Worm (Caenorhabditis elegans) whole organism, L2 larva: ENCODE results near the gene F56C9.10.
A peak's percentile ranks its signal among the peaks of the same experiment; 100 is the strongest.

Source experiments
- C34F6.9 ChIP-seq: fragments of 150-350 bp; optimal IDR thresholded peaks from 2 replicates; lab custom pipeline; 2014; ENCODE audit warnings: missing biosample characterization, missing genetic modification characterization
- R02D3.7 ChIP-seq: fragments of 150-350 bp; optimal IDR thresholded peaks from 2 replicates; lab custom pipeline; 2014; ENCODE audit warnings: missing biosample characterization, missing genetic modification characterization
- Y55F3AM.14 ChIP-seq: fragments of 200-800 bp; sonication (Bioruptor generic); optimal IDR thresholded peaks from 2 replicates; lab custom pipeline; 2018; ENCODE audit warnings: mild to moderate bottlenecking, missing genetic modification characterization, missing compliant biosample characterization
- ZK546.5 ChIP-seq: sonication (generic microtip); optimal IDR thresholded peaks from 2 replicates; lab custom pipeline; 2017; ENCODE audit warnings: missing biosample characterization, missing genetic modification characterization
- aly-2 ChIP-seq: fragments of 150-350 bp; optimal IDR thresholded peaks from 2 replicates; lab custom pipeline; 2014; ENCODE audit warnings: missing biosample characterization, missing genetic modification characterization
- ama-1 ChIP-seq: fragments of 150-350 bp; optimal IDR thresholded peaks from 2 replicates; lab custom pipeline; 2018; ENCODE audit warnings: inconsistent platforms
- blmp-1 ChIP-seq: sonication (generic microtip); optimal IDR thresholded peaks from 2 replicates; lab custom pipeline; 2017; ENCODE audit warnings: missing genetic modification characterization, mild to moderate bottlenecking, missing compliant biosample characterization, antibody characterized with exemption, moderate library complexity; ENCODE audit not compliant: insufficient read depth
- ceh-16 ChIP-seq: fragments of 150-350 bp; optimal IDR thresholded peaks from 2 replicates; lab custom pipeline; 2014; ENCODE audit warnings: missing biosample characterization, missing genetic modification characterization
- crh-2 ChIP-seq: sonication (generic microtip); optimal IDR thresholded peaks from 2 replicates; lab custom pipeline; 2017; ENCODE audit warnings: missing biosample characterization, missing genetic modification characterization
- dmd-4 ChIP-seq: sonication (generic microtip); optimal IDR thresholded peaks from 2 replicates; lab custom pipeline; 2017; ENCODE audit warnings: missing biosample characterization, missing genetic modification characterization
- egl-27 ChIP-seq: sonication (generic microtip); optimal IDR thresholded peaks from 3 replicates; lab custom pipeline; 2017; ENCODE audit warnings: missing biosample characterization, missing genetic modification reagents, missing genetic modification characterization
- elt-1 ChIP-seq: fragments of 150-350 bp; optimal IDR thresholded peaks from 2 replicates; lab custom pipeline; 2014; ENCODE audit warnings: missing biosample characterization, missing genetic modification characterization
- elt-3 ChIP-seq: sonication (generic microtip); optimal IDR thresholded peaks from 2 replicates; lab custom pipeline; 2017; ENCODE audit warnings: missing biosample characterization, missing genetic modification characterization
- gmeb-1 ChIP-seq: fragments of 150-350 bp; optimal IDR thresholded peaks from 2 replicates; lab custom pipeline; 2014; ENCODE audit warnings: missing biosample characterization, missing genetic modification characterization
- lin-11 ChIP-seq: fragments of 150-350 bp; sonication (generic microtip); optimal IDR thresholded peaks from 2 replicates; lab custom pipeline; 2014; ENCODE audit warnings: missing biosample characterization, missing genetic modification characterization, inconsistent platforms, mixed read lengths
- lin-13 ChIP-seq: fragments of 150-350 bp; optimal IDR thresholded peaks from 2 replicates; lab custom pipeline; 2014; ENCODE audit warnings: missing biosample characterization, missing genetic modification reagents, missing genetic modification characterization
- lin-39 ChIP-seq: fragments of 150-350 bp; optimal IDR thresholded peaks from 2 replicates; lab custom pipeline; 2014; ENCODE audit warnings: missing biosample characterization, missing genetic modification reagents, missing genetic modification characterization
- lsy-2 ChIP-seq, 2 experiments: fragments of 150-350 bp in 1 of 2; sonication (generic microtip) in 1 of 2; optimal IDR thresholded peaks; 2 replicates each; lab custom pipeline; 2014 to 2017; ENCODE audit warnings: missing biosample characterization in 2 of 2, missing genetic modification characterization in 2 of 2
- mab-5 ChIP-seq: fragments of 150-350 bp; optimal IDR thresholded peaks from 2 replicates; lab custom pipeline; 2014; ENCODE audit warnings: missing biosample characterization, missing genetic modification characterization
- mbf-1 ChIP-seq: sonication (generic microtip); optimal IDR thresholded peaks from 2 replicates; lab custom pipeline; 2017; ENCODE audit warnings: missing biosample characterization, missing genetic modification characterization
- mdl-1 ChIP-seq, 2 experiments: fragments of 150-350 bp in 1 of 2; sonication (generic microtip) in 1 of 2; optimal IDR thresholded peaks; 2 replicates each; lab custom pipeline; 2017; ENCODE audit warnings: missing biosample characterization in 2 of 2, missing genetic modification characterization in 2 of 2
- nhr-10 ChIP-seq: sonication (generic microtip); optimal IDR thresholded peaks from 2 replicates; lab custom pipeline; 2017; ENCODE audit warnings: missing biosample characterization, missing genetic modification characterization
- nhr-11 ChIP-seq: fragments of 150-350 bp; optimal IDR thresholded peaks from 2 replicates; lab custom pipeline; 2014; ENCODE audit warnings: missing biosample characterization, missing genetic modification characterization
- nhr-12 ChIP-seq: fragments of 150-350 bp; optimal IDR thresholded peaks from 2 replicates; lab custom pipeline; 2014; ENCODE audit warnings: missing biosample characterization, missing genetic modification characterization
- nhr-129 ChIP-seq: fragments of 150-350 bp; optimal IDR thresholded peaks from 2 replicates; lab custom pipeline; 2014; ENCODE audit warnings: missing biosample characterization, missing genetic modification characterization
- nhr-23 ChIP-seq: fragments of 150-350 bp; optimal IDR thresholded peaks from 2 replicates; lab custom pipeline; 2014; ENCODE audit warnings: missing biosample characterization, missing genetic modification reagents, missing genetic modification characterization
- nhr-25 ChIP-seq: fragments of 150-350 bp; sonication (generic microtip); optimal IDR thresholded peaks from 3 replicates; lab custom pipeline; 2014; ENCODE audit warnings: missing biosample characterization, missing genetic modification characterization
- nhr-6 ChIP-seq: fragments of 150-350 bp; optimal IDR thresholded peaks from 2 replicates; lab custom pipeline; 2014; ENCODE audit warnings: missing biosample characterization, missing genetic modification characterization
- nhr-77 ChIP-seq: fragments of 150-350 bp; optimal IDR thresholded peaks from 2 replicates; lab custom pipeline; 2014; ENCODE audit warnings: missing biosample characterization, missing genetic modification characterization
- peb-1 ChIP-seq: fragments of 150-350 bp; optimal IDR thresholded peaks from 2 replicates; lab custom pipeline; 2014; ENCODE audit warnings: missing biosample characterization, missing genetic modification characterization
- skn-1 ChIP-seq: sonication (generic microtip); optimal IDR thresholded peaks from 2 replicates; lab custom pipeline; 2017; ENCODE audit warnings: missing biosample characterization, missing genetic modification characterization
- sma-3 ChIP-seq: sonication (generic microtip); optimal IDR thresholded peaks from 2 replicates; lab custom pipeline; 2016; ENCODE audit warnings: missing genetic modification reagents, missing genetic modification characterization, missing compliant biosample characterization
- sma-9 ChIP-seq, 2 experiments: fragments of 150-350 bp in 1 of 2; sonication (generic microtip) in 1 of 2; optimal IDR thresholded peaks; 2 replicates each; lab custom pipeline; 2014 to 2016; ENCODE audit warnings: missing genetic modification characterization in 2 of 2, mild to moderate bottlenecking in 1 of 2, missing biosample characterization in 1 of 2, missing compliant biosample characterization in 1 of 2, missing genetic modification reagents in 1 of 2, moderate library complexity in 1 of 2
- snpc-4 ChIP-seq: fragments of 150-350 bp; optimal IDR thresholded peaks from 2 replicates; lab custom pipeline; 2014; ENCODE audit warnings: missing biosample characterization, missing genetic modification characterization
- unc-39 ChIP-seq: fragments of 150-350 bp; optimal IDR thresholded peaks from 2 replicates; lab custom pipeline; 2014; ENCODE audit warnings: missing biosample characterization, missing genetic modification characterization
- unc-55 ChIP-seq: fragments of 150-350 bp; sonication (generic microtip); optimal IDR thresholded peaks from 3 replicates; lab custom pipeline; 2014; ENCODE audit warnings: missing biosample characterization, missing genetic modification reagents, missing genetic modification characterization
- unc-62 ChIP-seq: fragments of 150-350 bp; optimal IDR thresholded peaks from 2 replicates; lab custom pipeline; 2014; ENCODE audit warnings: missing biosample characterization, missing genetic modification reagents, missing genetic modification characterization
- zag-1 ChIP-seq: fragments of 150-350 bp; optimal IDR thresholded peaks from 2 replicates; lab custom pipeline; 2014; ENCODE audit warnings: missing biosample characterization, missing genetic modification characterization
- ztf-11 ChIP-seq: sonication (generic microtip); optimal IDR thresholded peaks from 2 replicates; lab custom pipeline; 2017; ENCODE audit warnings: missing biosample characterization, missing genetic modification characterization
- ztf-4 ChIP-seq: fragments of 150-350 bp; optimal IDR thresholded peaks from 2 replicates; lab custom pipeline; 2014; ENCODE audit warnings: missing biosample characterization, missing genetic modification characterization

F56C9.10 gene

DNA sequence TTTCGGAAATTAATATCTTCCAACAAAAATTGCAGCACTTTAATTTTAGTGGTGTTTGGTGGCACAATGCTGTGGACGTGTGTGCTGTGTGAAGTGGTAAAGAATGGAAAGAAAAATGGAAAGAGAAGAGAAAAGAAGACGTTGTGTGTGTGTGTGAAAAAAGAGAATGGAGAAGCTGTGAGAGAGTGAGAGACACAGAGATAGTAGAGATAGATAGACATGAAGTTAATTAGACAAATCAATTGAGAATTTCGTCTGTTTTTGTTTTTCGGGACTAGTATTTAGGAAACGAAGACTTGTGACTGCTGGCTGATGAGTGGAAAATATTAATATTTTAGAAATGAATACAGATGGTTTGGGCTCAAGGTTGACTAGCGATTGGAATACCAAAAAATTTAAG is 43.9 kb downstream of the F56C9.10 start:
- TF ChIP-seq unc-55 (GFP tag; lab: Kevin White, UChicago) = peak; percentile 20
- peak in 1 of 2 experiments; percentile 34 for TF ChIP-seq lsy-2 (tag; optimal IDR thresholded peaks at IDR 0.05; lab: Kevin White, UChicago)
- no peak for TF ChIP-seq sma-9 (GFP tag; optimal IDR thresholded peaks at IDR 0.05; lab: Kevin White, UChicago)
- TF ChIP-seq sma-9 (tag; optimal IDR thresholded peaks at IDR 0.05; lab: Kevin White, UChicago) = no peak
- TF ChIP-seq nhr-12 (tag; lab: Kevin White, UChicago) = no peak
- TF ChIP-seq R02D3.7 = no peak
- TF ChIP-seq C34F6.9 (tag; lab: Kevin White, UChicago) = peak; percentile 26
- TF ChIP-seq ceh-16 (tag; lab: Kevin White, UChicago) = no peak
- TF ChIP-seq crh-2 (tag; lab: Kevin White, UChicago) = peak; percentile 34
- TF ChIP-seq elt-3 = no peak
- no peak for TF ChIP-seq ama-1
- TF ChIP-seq elt-1 (tag; lab: Kevin White, UChicago) = no peak
- no peak for TF ChIP-seq skn-1
- no peak for TF ChIP-seq nhr-129

DNA sequence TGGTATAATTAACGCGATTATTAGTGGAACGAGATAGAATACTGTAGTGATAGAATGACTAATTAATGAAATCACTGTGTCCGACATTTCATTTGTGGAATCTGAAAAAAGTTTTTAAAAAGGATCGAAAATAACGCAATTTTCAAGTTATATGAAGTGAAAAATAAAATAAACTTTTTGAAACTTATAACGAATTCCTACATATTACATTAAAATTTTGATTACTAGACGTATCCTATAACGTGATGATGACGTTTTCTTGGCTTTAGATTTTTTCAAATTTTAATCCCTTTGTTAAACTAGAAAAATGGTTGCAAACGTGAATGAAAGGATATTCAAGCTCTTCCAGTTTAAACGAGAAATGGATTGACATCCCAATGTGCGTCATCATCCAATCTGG is 44.7 kb downstream of the F56C9.10 start, which contains the start of gene algn-11:
algn-11 (minus strand) TSS at position 101 of the 400 bp plus-strand sequence.
- TF ChIP-seq peb-1 (no peak), ztf-4 (tag; lab: Kevin White, UChicago) (no peak), snpc-4 (no peak), sma-3 (no peak), nhr-25 (tag; lab: Kevin White, UChicago) (no peak), unc-55 (GFP tag; lab: Kevin White, UChicago) (no peak), lsy-2 (tag; optimal IDR thresholded peaks at IDR 0.05; lab: Kevin White, UChicago) (no peak), Y55F3AM.14 (GFP tag; lab: Kevin White, UChicago) (no peak), gmeb-1 (tag; lab: Kevin White, UChicago) (no peak)

DNA sequence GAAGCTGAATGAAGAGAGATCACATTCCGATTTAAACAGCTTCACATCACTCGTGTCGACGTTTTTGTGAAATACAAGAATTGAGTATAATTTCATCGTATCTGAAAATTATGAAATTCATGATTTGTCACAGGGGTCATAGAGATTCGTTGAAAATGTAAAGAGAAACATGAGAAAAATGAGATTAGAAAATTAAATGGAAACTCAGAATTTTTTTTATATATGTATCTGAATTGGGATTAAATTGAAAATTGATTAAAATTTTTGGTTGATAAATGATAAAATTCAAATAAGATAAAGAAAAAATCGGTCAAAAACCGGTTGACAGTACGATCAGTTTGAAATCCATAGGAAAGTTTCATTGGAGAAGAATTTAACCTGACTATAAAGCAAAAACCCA is 47.6 kb downstream of the F56C9.10 start, which contains the start of gene ykt-6:
ykt-6 (minus strand) TSS at position 101 of the 400 bp plus-strand sequence.
- TF ChIP-seq C34F6.9 (tag; lab: Kevin White, UChicago) (no peak), nhr-10 (tag; lab: Kevin White, UChicago) (no peak), lin-39 (tag; lab: Kevin White, UChicago) (no peak), lin-13 (GFP tag; lab: Kevin White, UChicago) (no peak), ZK546.5 (tag; lab: Kevin White, UChicago) (no peak), unc-39 (tag; lab: Kevin White, UChicago) (no peak), nhr-77 (no peak), peb-1 (no peak), blmp-1 (tag; lab: Kevin White, UChicago) (no peak), snpc-4 (no peak), unc-55 (GFP tag; lab: Kevin White, UChicago) (no peak), dmd-4 (tag; lab: Kevin White, UChicago) (no peak)

DNA sequence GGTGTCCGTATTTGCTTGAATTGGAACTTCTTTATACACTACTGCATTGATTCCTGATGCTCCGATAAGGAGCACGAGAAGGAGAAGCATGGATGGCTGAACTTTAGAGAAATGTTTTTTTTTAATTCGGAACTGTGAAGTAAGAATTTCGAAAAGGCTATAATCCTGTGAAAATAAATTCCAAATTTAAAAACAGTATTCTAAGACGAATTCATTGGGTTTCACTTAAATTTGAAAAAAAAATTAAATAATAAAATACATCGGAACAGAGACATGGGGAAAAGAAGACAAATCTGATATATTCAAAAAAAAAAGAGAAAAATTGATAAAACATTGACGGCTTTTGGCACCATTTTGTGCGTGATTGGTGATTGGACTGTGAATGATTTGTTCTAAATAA is 49.3 kb downstream of the F56C9.10 start, which contains the start of gene pho-5:
pho-5 (minus strand) TSS at position 101 of the 400 bp plus-strand sequence.
- TF ChIP-seq nhr-23 (tag; lab: Kevin White, UChicago) (no peak), lsy-2 (tag; optimal IDR thresholded peaks at IDR 0.05; lab: Kevin White, UChicago) (no peak), Y55F3AM.14 (GFP tag; lab: Kevin White, UChicago) (no peak), nhr-6 (tag; lab: Kevin White, UChicago) (no peak), unc-39 (tag; lab: Kevin White, UChicago) (no peak), lin-11 (tag; lab: Kevin White, UChicago) (no peak), egl-27 (tag; lab: Kevin White, UChicago) (no peak), ztf-11 (tag; lab: Kevin White, UChicago) (no peak), nhr-25 (tag; lab: Kevin White, UChicago) (no peak)
- TF ChIP-seq, all 48 proteins: peak for 0

DNA sequence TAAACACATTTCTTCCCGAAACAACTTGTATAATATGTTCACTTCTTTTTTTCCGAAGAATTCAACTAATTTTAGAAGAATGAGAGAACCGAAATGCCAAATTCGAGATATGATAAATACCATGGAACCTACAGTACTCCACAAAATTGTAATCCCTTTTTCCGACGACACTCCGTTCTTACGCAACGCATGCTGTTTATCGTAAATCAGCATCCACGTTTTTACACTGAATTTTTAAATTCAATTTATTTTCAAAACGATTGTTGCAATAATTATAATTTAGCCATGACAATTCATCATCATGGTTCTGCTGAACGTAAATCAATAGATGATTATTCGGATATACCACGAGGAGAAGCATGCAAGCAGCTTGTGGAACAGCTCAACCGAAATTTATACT is 53.9 kb downstream of the F56C9.10 start, which contains the start of gene B0361.3:
B0361.3 (plus strand) TSS at position 284 of the 400 bp plus-strand sequence.
- TF ChIP-seq blmp-1 (tag; lab: Kevin White, UChicago) = no peak
- peak; percentile 4 for TF ChIP-seq unc-55 (GFP tag; lab: Kevin White, UChicago)
- no peak for TF ChIP-seq mab-5 (tag; lab: Kevin White, UChicago)
- no peak for TF ChIP-seq peb-1
- TF ChIP-seq nhr-10 (tag; lab: Kevin White, UChicago) = no peak
- no peak for TF ChIP-seq unc-62 (GFP tag; lab: Kevin White, UChicago)
- no peak for TF ChIP-seq mdl-1 (tag; optimal IDR thresholded peaks at IDR 0.05; lab: Kevin White, UChicago)
- TF ChIP-seq nhr-129 = no peak
- TF ChIP-seq crh-2 (tag; lab: Kevin White, UChicago) = peak; percentile 51
- no peak for TF ChIP-seq nhr-25 (tag; lab: Kevin White, UChicago)
- peak in 1 of 2 experiments; percentile 68 for TF ChIP-seq lsy-2 (tag; optimal IDR thresholded peaks at IDR 0.05; lab: Kevin White, UChicago)
- no peak for TF ChIP-seq zag-1 (tag; lab: Kevin White, UChicago)
- no peak for TF ChIP-seq Y55F3AM.14 (GFP tag; lab: Kevin White, UChicago)
- no peak for TF ChIP-seq aly-2 (tag; lab: Kevin White, UChicago)
- TF ChIP-seq mbf-1 (tag; lab: Kevin White, UChicago) = no peak
- no peak for TF ChIP-seq nhr-11 (tag; lab: Kevin White, UChicago)
- TF ChIP-seq, all 48 proteins: peak for 3
